Fruit fly (Drosophila melanogaster) Kc167 (cell line): ENCODE measurements around the gene CG31676.
A peak's percentile ranks its signal among the peaks of the same experiment; 100 is the strongest.

Experiments used
- Myc ChIP-seq: fragments of >200 bp; optimal IDR thresholded peaks from 2 replicates; lab custom pipeline; 2017; ENCODE audit warnings: missing external identifiers
- Sin3A ChIP-seq: fragments of >200 bp; optimal IDR thresholded peaks from 2 replicates; lab custom pipeline; 2018; ENCODE audit warnings: missing external identifiers
- h ChIP-seq: fragments of >200 bp; optimal IDR thresholded peaks from 3 replicates; lab custom pipeline; 2018; ENCODE audit warnings: missing external identifiers
- insv ChIP-seq: fragments of >200 bp; optimal IDR thresholded peaks from 3 replicates; lab custom pipeline; 2018; ENCODE audit warnings: missing external identifiers
- psq ChIP-seq: fragments of >200 bp; optimal IDR thresholded peaks from 2 replicates; lab custom pipeline; 2017; ENCODE audit warnings: missing external identifiers
- ttk ChIP-seq: sonication (Bioruptor generic); optimal IDR thresholded peaks from 2 replicates; lab custom pipeline; 2017; ENCODE audit warnings: missing external identifiers

Gene CG31676

DNA sequence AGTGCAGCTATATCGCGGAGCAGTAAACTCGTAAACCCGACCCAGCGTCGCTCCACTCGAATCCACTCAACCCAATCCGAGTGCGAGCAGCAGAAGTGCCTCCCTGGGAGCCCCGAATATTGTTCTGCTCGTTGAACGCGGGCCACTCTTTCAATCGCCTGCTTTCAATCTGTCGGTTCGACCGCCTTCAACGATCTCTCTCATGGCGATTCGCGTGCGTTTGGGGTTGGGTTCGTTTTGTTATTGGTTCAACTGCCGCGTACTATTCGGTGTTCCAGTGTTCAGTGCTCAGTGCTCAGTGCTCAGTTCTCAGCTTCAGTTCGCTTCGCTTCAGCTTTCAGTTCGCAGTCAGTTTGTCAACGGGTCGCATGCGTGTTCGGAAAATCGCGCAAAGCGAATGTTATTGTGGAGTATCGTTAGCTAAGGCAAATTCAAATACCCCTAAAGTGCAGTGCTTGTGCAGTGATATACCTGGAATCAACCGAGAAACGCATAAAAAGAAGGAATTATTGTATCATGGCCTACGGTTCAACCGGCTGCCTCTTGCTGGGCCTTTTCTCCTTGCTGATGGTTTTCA is at the start of gene CG31676:
Gene CG31676 (plus strand): TSS at position 289 of the 577 bp plus-strand sequence.
- TF ChIP-seq insv (lab: Kevin White, UChicago) (no peak), ttk (lab: Kevin White, UChicago) (no peak), Myc (lab: Kevin White, UChicago) (no peak), Sin3A (no peak), h (lab: Kevin White, UChicago) (no peak), psq (lab: Kevin White, UChicago) (no peak)

DNA sequence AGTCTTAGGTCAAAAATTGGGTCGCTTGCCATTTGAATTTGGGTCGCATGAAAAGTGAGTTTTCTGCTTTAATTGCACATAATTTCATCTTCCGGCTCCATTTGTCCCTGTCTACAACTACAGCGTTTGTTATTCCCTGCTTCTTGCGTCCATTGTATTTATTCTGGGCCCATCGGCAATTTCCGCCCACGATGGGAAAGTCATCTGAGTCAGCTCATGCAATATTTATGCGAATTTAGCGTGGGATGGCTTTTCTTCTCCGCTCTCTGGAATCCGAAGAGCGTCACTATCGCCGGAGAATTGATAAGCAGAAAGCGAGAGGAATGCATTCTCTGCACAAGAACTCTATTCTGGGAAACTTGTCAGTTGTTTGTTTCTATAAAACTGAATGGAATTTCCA is 48.0 kb upstream of the CG31676 start:
- TF ChIP-seq ttk (lab: Kevin White, UChicago) (no peak), h (lab: Kevin White, UChicago) (no peak), Sin3A (no peak), Myc (lab: Kevin White, UChicago) (no peak), psq (lab: Kevin White, UChicago) (no peak), insv (lab: Kevin White, UChicago) (no peak)

DNA sequence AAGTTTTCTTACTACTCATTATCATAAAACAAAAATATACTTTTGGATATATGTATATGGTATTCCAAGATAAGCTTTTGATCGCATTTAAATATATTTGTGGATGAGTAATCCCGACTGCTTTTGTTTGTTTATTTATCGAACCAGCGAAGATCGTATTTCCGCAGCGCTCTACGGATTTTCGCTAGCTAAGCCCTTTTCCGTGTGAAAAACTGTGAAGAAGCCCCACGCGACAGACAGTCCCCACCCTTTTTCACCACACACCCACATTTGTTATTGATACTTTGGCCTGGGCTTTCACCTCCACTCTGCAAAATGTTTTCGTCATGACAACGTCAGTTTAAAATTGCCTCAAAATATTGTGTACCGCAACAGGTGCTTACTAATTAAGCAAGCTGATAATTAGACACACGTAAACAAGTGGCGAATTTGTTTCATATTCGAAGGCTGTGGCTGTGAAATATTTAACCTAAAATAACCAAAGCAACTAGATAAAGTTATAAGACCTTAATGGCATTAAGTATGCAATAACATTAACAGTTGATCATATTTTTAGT is 47.5 kb upstream of the CG31676 start:
- TF ChIP-seq psq (lab: Kevin White, UChicago) (no peak), Sin3A (no peak), ttk (lab: Kevin White, UChicago) (no peak), h (lab: Kevin White, UChicago) (no peak), Myc (lab: Kevin White, UChicago) (no peak), insv (lab: Kevin White, UChicago) (no peak)

DNA sequence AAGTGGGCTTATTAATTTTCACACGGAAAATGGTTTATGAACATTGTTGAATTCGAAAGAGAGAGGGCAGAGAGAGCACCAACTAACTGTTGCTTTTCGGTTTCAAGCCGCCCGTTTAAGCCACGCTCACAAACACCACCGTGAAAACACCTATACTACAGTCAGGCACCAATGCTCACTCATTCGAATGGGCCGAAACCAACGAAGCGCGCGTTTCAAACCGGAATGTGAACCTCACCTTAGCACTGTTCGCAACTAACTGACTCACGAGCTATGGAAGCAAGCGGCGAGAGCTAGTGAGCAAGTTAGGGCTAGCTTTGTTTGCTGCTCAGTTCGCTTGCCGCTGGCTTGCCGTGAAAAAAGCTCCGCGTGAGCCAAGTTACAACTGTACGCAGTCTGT is 46.7 kb upstream of the CG31676 start:
- TF ChIP-seq h (lab: Kevin White, UChicago) (no peak), ttk (lab: Kevin White, UChicago) (no peak), psq (lab: Kevin White, UChicago) (no peak), Sin3A (no peak), Myc (lab: Kevin White, UChicago) (no peak), insv (lab: Kevin White, UChicago) (no peak)

DNA sequence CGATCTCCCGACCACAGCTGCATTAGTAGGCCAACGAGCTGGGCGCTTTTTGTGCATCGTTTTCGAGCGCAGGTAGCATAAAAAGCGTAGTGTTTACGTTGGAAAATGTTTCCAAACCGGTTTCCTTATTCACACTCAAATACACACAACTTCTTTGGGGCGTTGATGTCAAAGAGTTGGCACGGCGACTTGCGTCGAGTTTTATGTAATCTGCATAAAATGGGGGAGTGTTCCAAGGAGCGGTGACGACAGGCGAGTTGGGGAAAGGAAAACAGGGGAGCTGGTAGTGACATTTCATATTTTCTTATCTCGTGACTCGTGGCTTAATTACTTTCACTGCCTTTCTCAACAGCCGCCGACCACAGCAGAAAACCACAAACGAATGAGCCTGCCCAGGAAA is 45.9 kb upstream of the CG31676 start:
- no peak for TF ChIP-seq h (lab: Kevin White, UChicago)
- TF ChIP-seq Sin3A = no peak
- TF ChIP-seq psq (lab: Kevin White, UChicago) = no peak
- no peak for TF ChIP-seq Myc (lab: Kevin White, UChicago)
- no peak for TF ChIP-seq insv (lab: Kevin White, UChicago)
- TF ChIP-seq ttk (lab: Kevin White, UChicago) = no peak

DNA sequence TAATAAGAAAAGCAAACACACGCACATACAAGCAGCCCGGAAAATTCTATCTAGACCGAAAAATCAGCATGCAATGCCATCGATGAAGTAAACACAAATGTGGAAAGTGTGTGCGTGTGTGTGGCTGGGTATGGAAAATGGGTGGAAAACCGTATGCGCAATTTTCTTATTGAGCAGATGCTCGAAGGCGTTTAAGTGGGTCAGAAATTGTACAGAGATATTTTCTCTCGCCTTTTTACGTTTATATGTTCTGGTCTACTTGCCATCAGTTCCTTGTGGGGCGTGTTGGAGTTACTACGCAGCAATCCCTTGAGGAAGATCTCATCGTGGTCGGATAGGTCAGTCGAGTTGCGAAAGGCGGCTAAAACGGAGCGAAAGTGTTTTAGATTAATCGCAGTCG is 44.8 kb upstream of the CG31676 start:
- TF ChIP-seq Sin3A (no peak), psq (lab: Kevin White, UChicago) (no peak), ttk (lab: Kevin White, UChicago) (no peak), h (lab: Kevin White, UChicago) (no peak), Myc (lab: Kevin White, UChicago) (no peak)

DNA sequence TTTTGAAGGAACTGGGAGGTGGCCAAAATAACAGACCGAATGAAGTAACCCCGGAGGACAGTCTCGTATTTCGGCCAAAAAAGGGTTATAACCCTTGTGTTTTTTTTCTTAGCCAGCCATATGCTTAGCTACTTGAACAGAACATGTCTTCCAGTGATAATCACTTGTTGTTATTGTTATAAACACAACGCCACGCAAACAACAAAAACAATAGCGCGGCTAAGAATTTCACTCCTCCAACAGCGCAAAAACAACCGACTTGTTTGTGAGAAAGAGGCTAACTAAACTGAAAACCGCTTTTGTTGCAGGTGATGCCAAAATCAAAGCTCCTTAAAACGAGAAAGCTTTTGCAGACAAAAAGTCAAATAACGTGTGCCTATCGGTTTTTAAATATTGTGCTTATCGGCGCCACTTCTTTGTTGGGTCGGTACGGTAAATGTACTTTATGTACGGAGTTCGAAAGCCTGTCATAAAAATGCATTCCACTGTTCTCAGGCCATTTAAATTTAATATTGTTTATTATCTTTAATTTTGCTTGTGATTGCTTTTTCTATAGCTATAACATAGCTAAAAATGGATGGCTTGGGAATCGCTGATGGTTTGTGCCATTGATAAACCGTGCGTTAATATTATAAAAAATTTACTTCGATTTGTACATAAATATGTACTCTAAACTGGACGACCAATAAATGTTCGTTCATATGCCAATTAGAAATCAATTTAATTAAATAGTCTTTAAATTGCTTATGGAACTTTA is 43.6 kb upstream of the CG31676 start, which contains the start of gene vari:
Gene vari (minus strand): TSS at position 285 of the 757 bp plus-strand sequence.
- TF ChIP-seq Sin3A (no peak), Myc (lab: Kevin White, UChicago) (no peak), ttk (lab: Kevin White, UChicago) (no peak), psq (lab: Kevin White, UChicago) (no peak), insv (lab: Kevin White, UChicago) (no peak), h (lab: Kevin White, UChicago) (no peak)

DNA sequence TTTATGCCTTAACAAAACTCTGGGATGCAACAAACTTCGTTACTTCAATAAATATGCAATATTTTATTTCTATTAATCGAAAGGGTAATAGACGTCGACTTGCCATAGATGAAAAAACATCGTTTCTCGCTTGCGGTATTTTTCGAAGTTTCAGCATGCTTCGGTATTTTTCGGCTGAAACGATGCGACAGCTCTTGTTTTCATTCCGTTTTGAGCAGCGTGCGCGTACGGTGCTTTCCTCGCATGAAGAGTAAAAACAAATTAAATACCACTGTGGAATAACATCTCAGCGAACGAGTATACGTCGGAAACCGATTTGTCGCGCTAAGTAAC is 43.1 kb upstream of the CG31676 start, which contains the start of gene CG9328:
Gene CG9328 (plus strand): TSS at position 201 of the 333 bp plus-strand sequence.
- no peak for TF ChIP-seq ttk (lab: Kevin White, UChicago)
- no peak for TF ChIP-seq insv (lab: Kevin White, UChicago)
- no peak for TF ChIP-seq Myc (lab: Kevin White, UChicago)
- TF ChIP-seq psq (lab: Kevin White, UChicago) = no peak
- TF ChIP-seq Sin3A = no peak

DNA sequence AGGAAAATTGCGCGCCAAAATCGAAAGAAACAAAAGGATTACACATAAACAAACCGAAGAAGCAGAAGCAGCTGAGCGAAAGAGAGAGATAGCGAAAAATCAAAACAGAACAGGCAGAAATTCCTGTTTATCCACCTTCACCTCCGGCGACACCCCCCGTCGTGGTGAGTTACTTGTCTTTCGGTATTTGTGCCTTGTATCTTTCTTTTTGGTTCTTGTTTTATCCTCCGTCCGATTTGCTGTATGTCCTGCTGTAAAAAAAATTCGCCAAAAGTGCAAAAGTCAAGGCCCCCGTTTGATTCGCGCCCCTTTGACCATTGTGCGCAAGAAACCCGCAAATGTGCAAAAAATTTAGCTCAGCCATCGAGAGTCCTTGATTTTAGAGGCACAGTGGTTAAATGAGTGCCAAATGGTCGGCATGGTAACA is 42.2 kb upstream of the CG31676 start:
- TF ChIP-seq ttk (lab: Kevin White, UChicago) (no peak), insv (lab: Kevin White, UChicago) (no peak), Sin3A (no peak), h (lab: Kevin White, UChicago) (no peak), psq (lab: Kevin White, UChicago) (no peak), Myc (lab: Kevin White, UChicago) (no peak)

DNA sequence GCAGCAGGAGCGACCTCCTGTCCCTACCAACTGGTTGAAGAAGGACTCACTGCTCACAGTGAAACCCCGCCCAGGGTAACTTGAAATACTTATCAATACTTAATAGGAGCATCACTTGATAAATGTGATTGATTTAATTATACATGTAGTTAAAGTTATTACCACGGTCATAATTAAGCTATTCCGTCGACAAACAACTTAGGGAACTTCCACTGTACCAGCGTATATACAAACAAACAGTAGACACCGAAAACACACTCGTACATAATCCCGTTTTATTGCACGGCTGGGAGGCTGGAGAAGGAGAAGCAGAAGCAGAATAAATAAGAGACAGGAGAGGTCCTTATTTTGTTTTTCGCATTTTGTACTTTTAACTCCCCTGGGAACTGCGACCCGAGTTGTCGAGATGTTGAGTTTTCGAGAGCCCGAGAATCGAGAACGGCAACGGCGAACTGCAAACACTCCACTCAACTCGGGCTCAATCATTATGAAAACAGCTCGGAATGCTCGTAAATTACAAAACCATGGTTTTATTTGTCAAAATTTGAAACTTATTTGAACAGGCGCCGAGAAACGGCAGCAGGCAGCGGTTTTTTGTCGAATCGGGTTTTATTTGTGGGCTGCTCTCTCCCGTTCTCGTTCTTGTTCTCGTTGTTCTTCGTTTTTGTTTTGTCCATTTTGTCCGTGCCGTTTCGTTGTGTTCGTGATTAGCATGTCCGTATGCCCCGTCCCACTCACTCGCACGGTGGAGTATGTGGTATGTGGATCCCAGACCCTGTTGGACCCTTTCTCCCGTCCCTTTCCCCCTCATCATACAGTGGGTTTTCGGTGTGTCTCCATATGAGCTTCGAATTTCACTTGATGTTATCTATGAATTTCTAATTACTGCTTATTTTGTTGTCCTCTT is 40.3 kb upstream of the CG31676 start:
- TF ChIP-seq Sin3A (no peak), insv (lab: Kevin White, UChicago) (no peak), h (lab: Kevin White, UChicago) (no peak), ttk (lab: Kevin White, UChicago) (no peak), psq (lab: Kevin White, UChicago) (peak; percentile 42), Myc (lab: Kevin White, UChicago) (no peak)

DNA sequence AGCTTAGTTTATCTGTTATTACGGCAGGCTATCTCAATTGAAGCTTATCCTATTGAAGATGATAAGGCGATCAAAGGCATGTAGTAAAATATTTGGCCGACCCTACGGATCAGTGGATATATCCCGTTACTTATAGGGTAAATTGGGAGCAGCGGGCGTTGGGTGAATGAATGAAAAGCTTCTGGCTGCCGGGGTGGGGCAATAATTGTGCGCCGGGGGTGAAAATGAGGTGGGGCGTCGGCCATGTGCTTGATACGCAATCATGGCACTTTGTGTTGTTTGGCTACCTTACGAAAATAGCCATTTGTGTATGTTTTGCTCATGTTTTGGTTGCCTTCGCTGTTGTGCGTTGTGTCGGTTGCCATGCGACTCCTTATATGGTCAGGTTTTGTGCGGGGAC is 38.7 kb upstream of the CG31676 start:
- no peak for TF ChIP-seq ttk (lab: Kevin White, UChicago)
- TF ChIP-seq psq (lab: Kevin White, UChicago) = no peak
- TF ChIP-seq h (lab: Kevin White, UChicago) = no peak
- no peak for TF ChIP-seq insv (lab: Kevin White, UChicago)
- no peak for TF ChIP-seq Sin3A
- TF ChIP-seq Myc (lab: Kevin White, UChicago) = no peak
